Fruit fly (Drosophila melanogaster): Measurements from ENCODE around the gene CG14435.

CG14435 gene

DNA sequence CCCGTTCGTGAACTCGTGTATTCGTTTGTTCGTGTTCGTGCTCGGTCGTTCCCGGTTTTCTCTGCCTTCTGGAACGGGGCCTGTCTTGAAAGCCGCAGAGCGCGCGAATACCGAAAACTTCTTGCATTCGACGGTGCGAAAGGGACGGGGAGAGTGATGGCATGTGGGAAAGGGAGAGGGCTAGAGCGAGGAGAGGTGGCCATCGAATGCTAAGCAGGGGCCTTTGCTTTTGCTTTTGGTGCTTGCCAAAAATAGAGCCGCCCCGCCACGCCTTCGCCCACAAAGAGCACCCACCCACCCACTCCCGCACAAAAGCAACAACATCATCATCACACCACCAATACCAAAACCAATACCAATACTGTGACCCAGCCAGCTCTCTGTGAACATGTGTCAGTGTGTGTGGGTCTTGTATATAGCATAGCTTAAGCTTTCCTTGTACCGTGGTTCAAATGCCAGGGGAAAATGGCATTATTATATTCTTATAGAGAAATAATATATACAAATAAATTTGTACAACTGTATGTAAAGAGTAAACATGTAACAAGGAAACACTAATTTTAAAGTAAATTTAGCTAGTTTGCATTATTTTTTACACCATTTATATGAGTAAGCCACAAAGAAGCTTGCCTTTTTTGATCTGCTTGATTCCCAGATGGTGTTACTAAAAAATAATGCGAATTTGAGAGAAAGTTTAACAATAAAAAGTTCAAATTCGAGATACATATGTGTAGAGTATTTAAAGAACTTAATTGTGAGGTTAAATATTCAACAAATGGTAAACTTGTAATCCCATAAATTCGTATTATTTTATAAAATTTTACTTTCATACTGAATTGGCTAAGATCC, 23.7 kb upstream of the CG14435 start, which contains the start of gene CG14434 (continued):
- TF ChIP-seq CTCF (GFP tag; optimal IDR thresholded peaks at IDR 0.05) (peak; percentile 35), Hmx (GFP tag; optimal IDR thresholded peaks at IDR 0.05) (peak; percentile 58), CG10979 (tag; optimal IDR thresholded peaks at IDR 0.05) (peak; percentile 87), CG14965 (GFP tag; optimal IDR thresholded peaks at IDR 0.05; ENCODE audit: borderline replicate concordance) (no peak), esg (GFP tag; conservative IDR thresholded peaks at IDR 0.05) (peak; percentile 51; the same call in 1 of the 2 replicates), vfl (GFP tag; optimal IDR thresholded peaks at IDR 0.05) (peak; percentile 1), ro (GFP tag; IDR thresholded peaks at IDR 0.05) (no peak), NC2α (GFP tag; optimal IDR thresholded peaks at IDR 0.05) (no peak), CG1832 (GFP tag; optimal IDR thresholded peaks at IDR 0.05) (peak; percentile 70), CG10654 (GFP tag; optimal IDR thresholded peaks at IDR 0.05) (peak; percentile 55), sisA (GFP tag; IDR thresholded peaks at IDR 0.05) (peak; percentile 58; the same call in 1 of the 2 replicates), CG14014 (GFP tag; IDR thresholded peaks at IDR 0.05) (0 out of 2 replicates have a peak, but pooled peaks have one; percentile 6), zf30C (GFP tag; optimal IDR thresholded peaks at IDR 0.05) (no peak), Aef1 (GFP tag; IDR thresholded peaks at IDR 0.05) (no peak; the same call in 2 of the 3 replicates), sug (tag; optimal IDR thresholded peaks at IDR 0.05) (peak; percentile 59), Gug (GFP tag; IDR thresholded peaks at IDR 0.05) (peak; percentile 49; the same call in 3 of the 4 replicates), chm (GFP tag; IDR thresholded peaks at IDR 0.05) (no peak; the same call in 1 of the 2 replicates), lov (optimal IDR thresholded peaks at IDR 0.05) (no peak), lov (GFP tag; IDR thresholded peaks at IDR 0.05) (no peak), dan (GFP tag; IDR thresholded peaks at IDR 0.05) (no peak), sc (optimal IDR thresholded peaks at IDR 0.05) (no peak), sc (GFP tag; optimal IDR thresholded peaks at IDR 0.05) (peak; percentile 87), Doc2 (GFP tag; IDR thresholded peaks at IDR 0.05) (no peak), CrebB (tag; optimal IDR thresholded peaks at IDR 0.05) (no peak), CG13775 (GFP tag; optimal IDR thresholded peaks at IDR 0.05) (peak; percentile 88), Opbp (GFP tag; IDR thresholded peaks at IDR 0.05; ENCODE audit: partially characterized antibody) (no peak), Fer2 (tag; optimal IDR thresholded peaks at IDR 0.05) (peak; percentile 5), CG11695 (GFP tag; IDR thresholded peaks at IDR 0.05) (peak; percentile 72; the same call in 2 of the 3 replicates), unc-4 (GFP tag; IDR thresholded peaks at IDR 0.05; ENCODE audit: partially characterized antibody) (no peak), mirr (GFP tag; optimal IDR thresholded peaks at IDR 0.05) (no peak), CG12236 (GFP tag; optimal IDR thresholded peaks at IDR 0.05) (peak; percentile 34), MBD-R2 (GFP tag; IDR thresholded peaks at IDR 0.05) (no peak), bab2 (GFP tag; optimal IDR thresholded peaks at IDR 0.05) (peak; percentile 63), CG8089 (GFP tag; optimal IDR thresholded peaks at IDR 0.05) (peak; percentile 42), Scr (GFP tag; IDR thresholded peaks at IDR 0.05; ENCODE audit: partially characterized antibody) (no peak), Trl (optimal IDR thresholded peaks at IDR 0.05) (no peak), Trl (GFP tag; optimal IDR thresholded peaks at IDR 0.05) (peak; percentile 40), hb (GFP tag; IDR thresholded peaks at IDR 0.05; ENCODE audit: partially characterized antibody) (no peak), pan (optimal IDR thresholded peaks at IDR 0.05) (no peak), pan (GFP tag; optimal IDR thresholded peaks at IDR 0.05 in 1 of 2, IDR thresholded peaks at IDR 0.05 in 1 of 2) (peak in 1 of 2 experiments; percentile 40), CG15601 (tag; optimal IDR thresholded peaks at IDR 0.05) (peak; percentile 76), nmo (GFP tag; optimal IDR thresholded peaks at IDR 0.05) (peak; percentile 90), bbx (GFP tag; IDR thresholded peaks at IDR 0.05; ENCODE audit: partially characterized antibody) (peak; percentile 49), Bdp1 (GFP tag; optimal IDR thresholded peaks at IDR 0.05) (peak; percentile 15), CG11247 (GFP tag; IDR thresholded peaks at IDR 0.05) (no peak), CG11093 (GFP tag; IDR thresholded peaks at IDR 0.05) (no peak; the same call in 2 of the 3 replicates), D (optimal IDR thresholded peaks at IDR 0.05) (no peak), D (GFP tag; optimal IDR thresholded peaks at IDR 0.05) (peak; percentile 92), CG15479 (GFP tag; optimal IDR thresholded peaks at IDR 0.05) (no peak), Hmr (GFP tag; optimal IDR thresholded peaks at IDR 0.05) (peak; percentile 73), CG10543 (GFP tag; optimal IDR thresholded peaks at IDR 0.05) (peak; percentile 63)

Data from whole organism, embryonic.